Worm (Caenorhabditis elegans): ENCODE results near the gene T23C6.4.

DNA sequence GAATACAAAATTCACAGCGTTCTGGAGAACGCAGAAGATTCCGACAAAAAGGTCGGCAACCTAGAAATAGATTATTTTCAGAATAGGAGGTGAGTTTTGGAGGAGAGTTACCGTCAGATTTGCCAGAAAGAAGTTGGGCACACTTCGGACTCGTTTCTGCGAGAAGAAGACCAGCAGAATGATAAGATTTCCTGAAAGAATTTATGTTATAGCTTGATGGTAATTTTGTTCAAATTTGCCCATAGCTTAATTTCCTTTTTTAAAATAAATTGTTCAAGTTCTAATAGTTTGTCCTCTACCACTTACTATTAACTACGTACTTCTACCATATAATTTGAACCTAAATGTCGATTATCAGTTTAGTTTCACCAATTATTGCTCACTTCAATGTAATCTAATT lies 7.4 kb upstream of the T23C6.4 start:
- TF ChIP-seq tbx-7 (tag; optimal IDR thresholded peaks at IDR 0.05) (no peak), lim-6 (tag; optimal IDR thresholded peaks at IDR 0.05) (no peak), ztf-16 (tag; optimal IDR thresholded peaks at IDR 0.05) (no peak), pag-3 (tag; optimal IDR thresholded peaks at IDR 0.05; ENCODE audit: borderline replicate concordance) (no peak), mec-3 (tag; optimal IDR thresholded peaks at IDR 0.05; ENCODE audit: borderline replicate concordance) (no peak), ahr-1 (tag; optimal IDR thresholded peaks at IDR 0.05) (no peak)

All from whole organism, late embryonic.